Fruit fly (Drosophila melanogaster) whole organism, pupa: Measurements from ENCODE around the gene G6P.

Experiments used
- CG17806 ChIP-seq: fragments of 200-800 bp; sonication (Bioruptor generic); optimal IDR thresholded peaks from 2 replicates; lab custom pipeline; 2018; ENCODE audit warnings: missing biosample characterization, mild to moderate bottlenecking, missing genetic modification characterization, moderate library complexity
- CG32121 ChIP-seq: fragments of 200-800 bp; sonication (Bioruptor generic); IDR thresholded peaks from 2 replicates; pipeline ENCODE4 v1.3.6; 2022; ENCODE audit warnings: missing biosample characterization, missing genetic modification characterization
- CG34367 ChIP-seq: fragments of 200-800 bp; sonication (Bioruptor generic); optimal IDR thresholded peaks from 2 replicates; lab custom pipeline; 2018; ENCODE audit warnings: missing biosample characterization, mild to moderate bottlenecking, missing genetic modification characterization
- CG4496 ChIP-seq: fragments of 200-800 bp; sonication (Bioruptor generic); IDR thresholded peaks from 3 replicates; pipeline ENCODE4 v1.3.6; 2022; ENCODE audit warnings: missing biosample characterization, missing genetic modification characterization
- CG8159 ChIP-seq: fragments of 200-800 bp; sonication (Bioruptor generic); optimal IDR thresholded peaks from 3 replicates; lab custom pipeline; 2018; ENCODE audit warnings: missing biosample characterization, mild to moderate bottlenecking, missing genetic modification characterization, moderate library complexity
- EcR ChIP-seq: fragments of 200-800 bp; sonication (Bioruptor generic); optimal IDR thresholded peaks from 3 replicates; lab custom pipeline; 2019; ENCODE audit warnings: missing biosample characterization, missing genetic modification characterization, mild to moderate bottlenecking, moderate library complexity, missing genetic modification reagents
- Ets98B ChIP-seq: fragments of 200-800 bp; sonication (Bioruptor generic); IDR thresholded peaks from 2 replicates; pipeline ENCODE4 v1.3.6; 2022; ENCODE audit warnings: missing biosample characterization, missing genetic modification characterization
- Snoo ChIP-seq: fragments of 200-800 bp; sonication (Bioruptor generic); optimal IDR thresholded peaks from 3 replicates; lab custom pipeline; 2017; ENCODE audit warnings: missing biosample characterization, mild to moderate bottlenecking, missing genetic modification characterization, inconsistent platforms

DNA sequence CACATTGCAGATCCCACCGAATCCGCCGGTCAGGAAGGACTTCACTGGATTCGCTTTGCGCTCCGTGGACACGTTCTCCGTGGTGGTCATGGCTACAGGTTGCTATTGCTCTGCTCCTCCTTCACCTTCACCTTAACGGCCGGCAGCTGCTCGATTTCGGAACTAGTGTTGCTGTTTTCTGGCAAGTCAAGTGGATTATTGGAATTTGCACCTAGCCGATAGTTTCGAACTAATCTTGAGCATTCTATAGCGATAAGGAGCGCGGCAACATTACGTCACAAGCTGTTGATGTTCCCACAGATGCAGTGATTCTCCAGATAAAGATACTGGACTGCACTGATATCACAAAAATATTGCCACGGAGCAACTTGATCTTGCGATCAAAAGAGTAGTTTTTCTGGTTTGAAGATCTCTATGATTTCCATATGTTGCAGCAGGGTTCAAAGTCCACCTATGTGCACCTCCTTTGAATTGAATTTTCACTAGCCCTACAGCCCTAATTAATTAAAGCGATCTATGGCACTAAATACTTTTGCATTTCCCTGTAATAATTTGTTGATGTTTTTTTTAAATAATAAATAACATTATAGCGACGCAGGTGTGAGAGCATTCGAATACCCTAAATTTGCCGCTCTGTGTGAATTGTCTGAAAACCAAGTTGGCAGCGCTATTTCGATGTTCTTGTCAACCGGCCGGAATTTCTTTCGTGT lies 45.9 kb downstream of the G6P start, which contains the start of the genes colt and HINT1:
- peak; percentile 82 for TF ChIP-seq CG34367 (tag; lab: Kevin White, UChicago)
- TF ChIP-seq CG17806 = peak; percentile 66
- peak; percentile 48; the same call in 1 of the 2 replicates for TF ChIP-seq CG32121 (GFP tag; lab: Robert Waterston, UW)
- peak; percentile 55 for TF ChIP-seq Ets98B (GFP tag; lab: Robert Waterston, UW)
- TF ChIP-seq EcR (GFP tag; lab: Kevin White, UChicago) = peak; percentile 58
- TF ChIP-seq CG8159 (tag; lab: Kevin White, UChicago) = peak; percentile 77
- TF ChIP-seq CG4496 = peak; percentile 78
- TF ChIP-seq Snoo = peak; percentile 73
